3 worm cellular contexts compared by ENCODE assay signal in the genomic region with DNA sequence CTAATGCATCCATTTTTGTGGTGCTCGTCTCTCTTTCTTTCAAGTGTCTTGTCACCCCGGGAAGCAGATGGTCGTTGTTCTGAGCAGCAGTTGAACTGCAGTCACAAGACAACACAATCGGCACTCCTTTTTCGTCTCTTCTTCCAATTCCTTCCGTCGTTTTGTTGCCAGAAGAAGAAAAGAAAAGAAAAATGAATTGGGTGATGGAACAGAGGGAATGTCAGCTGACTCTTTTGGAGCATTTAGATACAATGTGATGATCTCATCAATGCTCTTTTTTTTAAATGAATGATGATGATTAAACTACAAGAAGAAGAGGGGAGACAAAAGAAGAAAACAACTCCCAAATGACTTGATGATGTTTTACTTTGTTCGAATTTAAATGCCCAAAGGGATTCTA.
TF ChIP-seq lines count a peak whose summit lies in the region.

No protein-coding gene starts in this region.

TF ChIP-seq in whole organism, L1 larva, 84 proteins besides CTCF, POLR2A, EP300 and RAD21 (continued from another document):
- TF ChIP-seq efl-1 (optimal IDR thresholded peaks at IDR 0.05; lab: Kevin White, UChicago) (peak in 1 of 2 experiments; percentile 22), efl-1 (GFP tag; optimal IDR thresholded peaks at IDR 0.05 in 1 of 2; lab: Kevin White, UChicago) (peak; percentile 12 to 56), snu-23 (GFP tag; optimal IDR thresholded peaks at IDR 0.05; lab: Kevin White, UChicago) (peak; percentile 4), pag-3 (tag; optimal IDR thresholded peaks at IDR 0.05; lab: Kevin White, UChicago; ENCODE audit: borderline replicate concordance, insufficient read depth) (no peak), nhr-20 (tag; optimal IDR thresholded peaks at IDR 0.05; lab: Kevin White, UChicago) (no peak), blmp-1 (tag; optimal IDR thresholded peaks at IDR 0.05; lab: Kevin White, UChicago) (no peak), tlp-1 (tag; optimal IDR thresholded peaks at IDR 0.05; lab: Kevin White, UChicago) (no peak), nhr-77 (tag; optimal IDR thresholded peaks at IDR 0.05; lab: Kevin White, UChicago) (no peak), nhr-47 (tag; optimal IDR thresholded peaks at IDR 0.05; lab: Kevin White, UChicago) (peak; percentile 14), fos-1 (tag; optimal IDR thresholded peaks at IDR 0.05; lab: Kevin White, UChicago) (no peak), rnt-1 (tag; optimal IDR thresholded peaks at IDR 0.05; lab: Kevin White, UChicago) (peak; percentile 32), lin-13 (GFP tag; optimal IDR thresholded peaks at IDR 0.05; lab: Kevin White, UChicago) (no peak), pax-3 (tag; optimal IDR thresholded peaks at IDR 0.05; lab: Kevin White, UChicago) (no peak), sup-37 (GFP tag; optimal IDR thresholded peaks at IDR 0.05; lab: Kevin White, UChicago) (no peak), hlh-17 (GFP tag; optimal IDR thresholded peaks at IDR 0.05; lab: Kevin White, UChicago; ENCODE audit: borderline replicate concordance) (no peak), tbx-2 (tag; optimal IDR thresholded peaks at IDR 0.05; lab: Kevin White, UChicago) (peak; percentile 26), lsy-2 (tag; optimal IDR thresholded peaks at IDR 0.05; lab: Kevin White, UChicago) (peak in 1 of 2 experiments; percentile 58), nhr-11 (tag; optimal IDR thresholded peaks at IDR 0.05; lab: Kevin White, UChicago) (no peak), unc-62 (GFP tag; optimal IDR thresholded peaks at IDR 0.05; lab: Kevin White, UChicago) (no peak), ceh-82 (tag; optimal IDR thresholded peaks at IDR 0.05; lab: Kevin White, UChicago) (no peak), mab-9 (GFP tag; IDR thresholded peaks at IDR 0.05; lab: Robert Waterston, UW) (no peak), mep-1 (tag; optimal IDR thresholded peaks at IDR 0.05; lab: Kevin White, UChicago) (no peak), aly-2 (tag; optimal IDR thresholded peaks at IDR 0.05; lab: Kevin White, UChicago) (no peak), elt-2 (tag; optimal IDR thresholded peaks at IDR 0.05; lab: Kevin White, UChicago) (no peak), nhr-237 (tag; optimal IDR thresholded peaks at IDR 0.05; lab: Kevin White, UChicago) (no peak), egl-27 (tag; optimal IDR thresholded peaks at IDR 0.05; lab: Kevin White, UChicago) (no peak), C16A3.4 (tag; optimal IDR thresholded peaks at IDR 0.05; lab: Kevin White, UChicago) (no peak), dpl-1 (GFP tag; optimal IDR thresholded peaks at IDR 0.05; lab: Kevin White, UChicago) (peak in 1 of 3 experiments; percentile 8), zag-1 (tag; optimal IDR thresholded peaks at IDR 0.05; lab: Kevin White, UChicago) (no peak), unc-130 (tag; optimal IDR thresholded peaks at IDR 0.05; lab: Kevin White, UChicago) (no peak), unc-30 (tag; optimal IDR thresholded peaks at IDR 0.05; lab: Kevin White, UChicago) (no peak), unc-86 (tag; optimal IDR thresholded peaks at IDR 0.05; lab: Kevin White, UChicago) (peak; percentile 24), skn-1 (tag; optimal IDR thresholded peaks at IDR 0.05; lab: Kevin White, UChicago) (peak; percentile 18), nhr-84 (tag; optimal IDR thresholded peaks at IDR 0.05; lab: Kevin White, UChicago) (no peak)

TF ChIP-seq in whole organism, L2 larva, 48 proteins besides CTCF, POLR2A, EP300 and RAD21 (continued from another document):
- TF ChIP-seq lin-11 (tag; optimal IDR thresholded peaks at IDR 0.05; lab: Kevin White, UChicago), result no peak
- no peak for TF ChIP-seq F13H6.1 (tag; optimal IDR thresholded peaks at IDR 0.05; lab: Kevin White, UChicago)
- no peak for TF ChIP-seq dmd-4 (tag; optimal IDR thresholded peaks at IDR 0.05; lab: Kevin White, UChicago)
- peak; percentile 1 for TF ChIP-seq lin-39 (tag; optimal IDR thresholded peaks at IDR 0.05; lab: Kevin White, UChicago)
- peak; percentile 27 for TF ChIP-seq mab-5 (tag; optimal IDR thresholded peaks at IDR 0.05; lab: Kevin White, UChicago)
- TF ChIP-seq ztf-4 (tag; optimal IDR thresholded peaks at IDR 0.05; lab: Kevin White, UChicago), result no peak
- no peak for TF ChIP-seq lin-13 (GFP tag; optimal IDR thresholded peaks at IDR 0.05; lab: Kevin White, UChicago)
- no peak for TF ChIP-seq mdl-1 (tag; optimal IDR thresholded peaks at IDR 0.05; lab: Kevin White, UChicago)
- no peak for TF ChIP-seq ceh-16 (tag; optimal IDR thresholded peaks at IDR 0.05; lab: Kevin White, UChicago)
- peak in 1 of 2 experiments; percentile 47 for TF ChIP-seq lsy-2 (tag; optimal IDR thresholded peaks at IDR 0.05; lab: Kevin White, UChicago)
- TF ChIP-seq sma-3 (GFP tag; optimal IDR thresholded peaks at IDR 0.05; lab: Kevin White, UChicago), result no peak
- TF ChIP-seq nhr-12 (tag; optimal IDR thresholded peaks at IDR 0.05; lab: Kevin White, UChicago), result no peak
- TF ChIP-seq gmeb-1 (tag; optimal IDR thresholded peaks at IDR 0.05; lab: Kevin White, UChicago), result no peak

TF ChIP-seq in whole organism, L3 larva, 47 proteins besides CTCF, POLR2A, EP300 and RAD21 (continued from another document):
- TF ChIP-seq ZK546.5 (tag; optimal IDR thresholded peaks at IDR 0.05; lab: Kevin White, UChicago), result no peak
